Fruit fly (Drosophila melanogaster) whole organism, pupa: ENCODE measurements around the gene prd.
A peak's percentile ranks its signal among the peaks of the same experiment; 100 is the strongest.

ENCODE experiments used
- CG10348 ChIP-seq: fragments of 200-800 bp; sonication (Bioruptor generic); IDR thresholded peaks from 2 replicates; pipeline ENCODE4 v1.3.6; 2022; ENCODE audit warnings: missing biosample characterization, missing genetic modification characterization
- CG12605 ChIP-seq: fragments of 200-800 bp; sonication (Bioruptor generic); IDR thresholded peaks from 2 replicates; pipeline ENCODE4 v1.3.6; 2022; ENCODE audit warnings: missing biosample characterization, missing genetic modification characterization
- CG15710 ChIP-seq: fragments of 200-800 bp; sonication (Bioruptor generic); optimal IDR thresholded peaks from 2 replicates; lab custom pipeline; 2018; ENCODE audit warnings: missing biosample characterization, mild to moderate bottlenecking, missing genetic modification characterization, moderate library complexity
- CG4496 ChIP-seq: fragments of 200-800 bp; sonication (Bioruptor generic); IDR thresholded peaks from 3 replicates; pipeline ENCODE4 v1.3.6; 2022; ENCODE audit warnings: missing biosample characterization, missing genetic modification characterization
- CG8159 ChIP-seq: fragments of 200-800 bp; sonication (Bioruptor generic); optimal IDR thresholded peaks from 3 replicates; lab custom pipeline; 2018; ENCODE audit warnings: missing biosample characterization, mild to moderate bottlenecking, missing genetic modification characterization, moderate library complexity
- CG8301 ChIP-seq: fragments of 200-800 bp; sonication (Bioruptor generic); optimal IDR thresholded peaks from 2 replicates; lab custom pipeline; 2018; ENCODE audit warnings: missing biosample characterization, mild to moderate bottlenecking, missing genetic modification characterization
- CG9948 ChIP-seq: fragments of 200-800 bp; sonication (Bioruptor generic); optimal IDR thresholded peaks from 2 replicates; lab custom pipeline; 2018; ENCODE audit warnings: missing biosample characterization, mild to moderate bottlenecking, missing genetic modification characterization, moderate library complexity
- Ets98B ChIP-seq: fragments of 200-800 bp; sonication (Bioruptor generic); IDR thresholded peaks from 2 replicates; pipeline ENCODE4 v1.3.6; 2022; ENCODE audit warnings: missing biosample characterization, missing genetic modification characterization
- Pif1A ChIP-seq: fragments of 200-800 bp; sonication (Bioruptor generic); optimal IDR thresholded peaks from 3 replicates; lab custom pipeline; 2016; ENCODE audit warnings: missing biosample characterization, missing genetic modification characterization
- fd96Ca ChIP-seq: fragments of 200-800 bp; sonication (Bioruptor generic); IDR thresholded peaks from 3 replicates; pipeline ENCODE4 v1.3.6; 2022; ENCODE audit warnings: missing biosample characterization, missing genetic modification characterization
- gl ChIP-seq: fragments of 200-800 bp; sonication (Bioruptor generic); optimal IDR thresholded peaks from 2 replicates; lab custom pipeline; 2018; ENCODE audit warnings: missing biosample characterization, mild to moderate bottlenecking, missing genetic modification characterization
- rn ChIP-seq: fragments of 200-800 bp; sonication (Bioruptor generic); IDR thresholded peaks from 2 replicates; pipeline ENCODE4 v1.3.6; 2022; ENCODE audit warnings: missing biosample characterization, missing genetic modification characterization

- TF ChIP-seq CG10348 (no peak), Ets98B (GFP tag; lab: Robert Waterston, UW) (peak; percentile 6; the same call in 1 of the 2 replicates), CG15710 (peak; percentile 15), Pif1A (GFP tag; lab: Kevin White, UChicago) (no peak), CG4496 (GFP tag; lab: Robert Waterston, UW) (no peak), CG12605 (GFP tag; lab: Robert Waterston, UW) (peak; percentile 53), CG9948 (no peak), fd96Ca (no peak), gl (tag; lab: Kevin White, UChicago) (no peak), CG8301 (tag; lab: Kevin White, UChicago) (peak; percentile 15), CG8159 (tag; lab: Kevin White, UChicago) (peak; percentile 25), rn (no peak)
Measured at dm6 chr2L:12063035-12063434, 22.6 kb downstream of the prd start, which contains the start of gene Rab3-GAP.
